Fruit fly (Drosophila melanogaster) whole organism: ENCODE data around the gene CG14034.

Source experiments
- CG8478 ChIP-seq: fragments of >200 bp; optimal IDR thresholded peaks from 2 replicates; lab custom pipeline; 2018; ENCODE audit warnings: inconsistent platforms
- Dll ChIP-seq: fragments of >200 bp; optimal IDR thresholded peaks from 2 replicates; lab custom pipeline; 2017
- EcR ChIP-seq, 2 experiments: fragments of >200 bp; optimal IDR thresholded peaks; 2 replicates each; lab custom pipeline; 2017; ENCODE audit warnings: missing biosample characterization in 2 of 2, missing genetic modification characterization in 2 of 2, missing genetic modification reagents in 2 of 2
- pan ChIP-seq: fragments of >200 bp; optimal IDR thresholded peaks from 2 replicates; lab custom pipeline; 2017
- psq ChIP-seq: fragments of >200 bp; optimal IDR thresholded peaks from 2 replicates; lab custom pipeline; 2017
- usp ChIP-seq: fragments of >200 bp; optimal IDR thresholded peaks from 2 replicates; lab custom pipeline; 2017; ENCODE audit warnings: missing biosample characterization, missing genetic modification characterization, mixed read lengths

The CG14034 gene

DNA sequence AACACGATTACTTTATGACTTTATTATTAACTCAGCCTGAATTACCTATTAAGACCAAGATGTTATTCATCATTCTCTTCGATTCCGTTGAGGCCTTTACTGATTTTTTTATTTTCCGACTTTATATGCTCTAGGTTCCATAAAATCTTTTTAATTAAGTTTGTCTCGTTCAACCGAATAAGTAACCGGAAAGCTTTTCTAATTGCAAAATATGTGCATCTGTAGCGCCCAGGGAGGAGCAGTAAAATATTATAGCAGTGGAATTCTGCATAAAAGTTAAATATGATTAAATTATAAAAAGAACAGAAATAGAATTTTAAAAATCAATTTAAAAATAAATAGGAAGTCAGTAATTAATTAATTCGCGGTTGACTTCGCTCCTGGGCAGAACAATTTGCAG is at the start of gene CG14034, which contains the start of gene TpnC25D:
CG14034 (minus strand) TSS at position 101 of the 400 bp plus-strand sequence.
TpnC25D (plus strand) TSS at position 260 of the 400 bp plus-strand sequence.
- TF ChIP-seq usp: no peak
- no peak for TF ChIP-seq Dll (lab: Kevin White, UChicago)
- no peak for TF ChIP-seq psq (lab: Kevin White, UChicago)
- TF ChIP-seq EcR (GFP tag; optimal IDR thresholded peaks at IDR 0.05; lab: Kevin White, UChicago): no peak
- TF ChIP-seq pan (lab: Kevin White, UChicago): no peak
- no peak for TF ChIP-seq CG8478 (lab: Kevin White, UChicago)

DNA sequence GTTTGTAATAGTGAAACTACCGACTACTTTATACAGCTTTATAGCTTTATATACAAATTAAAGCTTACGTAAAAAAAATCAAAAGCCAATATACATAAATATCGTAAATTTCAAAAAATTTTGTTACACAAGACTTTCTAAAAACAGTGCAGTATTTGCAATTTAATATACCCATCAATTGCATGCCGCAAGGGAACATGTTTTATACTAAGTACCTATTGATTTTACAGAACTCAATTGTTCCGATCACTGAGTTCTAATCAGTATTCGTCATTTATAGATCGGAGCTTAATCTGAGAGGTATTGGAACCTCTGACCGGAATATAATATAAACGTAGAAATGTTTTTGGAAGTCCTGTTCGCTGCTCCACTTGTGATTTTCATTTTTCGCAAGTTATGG is 49.8 kb upstream of the CG14034 start, which contains the start of gene Cyp4ac2:
Cyp4ac2 (plus strand) TSS at position 301 of the 400 bp plus-strand sequence.
- TF ChIP-seq EcR (GFP tag; optimal IDR thresholded peaks at IDR 0.05; lab: Kevin White, UChicago) (no peak), usp (no peak), psq (lab: Kevin White, UChicago) (no peak), pan (lab: Kevin White, UChicago) (no peak), CG8478 (lab: Kevin White, UChicago) (no peak), Dll (lab: Kevin White, UChicago) (no peak)

DNA sequence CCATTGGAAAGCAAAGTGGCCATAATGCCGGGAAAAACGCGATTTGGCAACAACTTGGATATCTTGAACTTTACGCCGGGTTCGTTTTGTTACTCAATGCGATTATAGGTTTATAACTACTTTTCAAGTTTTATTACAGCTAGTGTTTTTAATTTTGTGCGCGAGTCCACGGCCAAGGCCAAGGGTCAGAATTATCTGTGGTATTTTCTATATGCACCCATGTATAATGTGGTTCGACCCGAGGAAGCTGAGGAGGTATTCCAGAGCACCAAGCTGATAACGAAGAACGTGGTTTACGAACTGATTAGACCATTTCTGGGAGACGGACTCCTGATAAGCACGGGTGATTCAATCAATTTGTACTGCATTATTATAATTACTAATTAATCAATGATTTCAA is 47.8 kb upstream of the CG14034 start:
- TF ChIP-seq usp: no peak
- TF ChIP-seq psq (lab: Kevin White, UChicago): no peak
- no peak for TF ChIP-seq EcR (GFP tag; optimal IDR thresholded peaks at IDR 0.05; lab: Kevin White, UChicago)
- TF ChIP-seq Dll (lab: Kevin White, UChicago): no peak
- no peak for TF ChIP-seq CG8478 (lab: Kevin White, UChicago)
- TF ChIP-seq pan (lab: Kevin White, UChicago): no peak

DNA sequence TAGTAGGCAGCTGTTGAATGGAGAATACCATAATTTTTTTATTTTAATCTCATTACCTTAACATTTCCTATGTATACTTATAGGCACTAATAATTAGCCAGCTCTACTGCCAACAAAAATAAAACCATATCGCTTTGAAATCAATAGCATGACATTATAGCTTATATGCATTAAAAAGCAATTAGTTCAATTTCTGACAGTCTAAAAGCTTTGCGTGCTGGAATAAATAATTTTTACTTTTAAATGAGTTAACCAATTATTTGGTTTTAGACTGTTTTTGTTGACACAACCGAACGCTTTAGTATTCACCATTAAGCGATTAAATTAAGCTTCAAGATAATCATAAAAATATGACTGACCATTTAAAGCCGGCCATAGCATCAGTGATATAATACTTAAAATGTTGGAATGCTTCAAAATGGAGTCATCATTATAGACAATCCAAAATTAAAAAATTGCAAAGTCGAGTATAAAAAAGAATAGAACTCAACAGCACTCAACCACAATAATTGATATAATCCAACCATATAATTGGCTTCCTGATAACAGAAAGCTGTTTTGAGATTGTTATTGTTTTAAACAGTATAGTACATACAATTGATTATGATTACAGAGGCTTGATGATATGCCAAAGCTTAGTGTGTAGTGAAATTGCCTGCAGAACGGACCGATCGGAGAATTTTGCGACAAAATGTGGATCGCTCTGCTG is 47.2 kb upstream of the CG14034 start, which contains the start of gene Cyp4ac1:
Cyp4ac1 (plus strand) TSS at position 659 of the 709 bp plus-strand sequence.
- TF ChIP-seq pan (lab: Kevin White, UChicago) (no peak), usp (no peak), CG8478 (lab: Kevin White, UChicago) (no peak), EcR (GFP tag; optimal IDR thresholded peaks at IDR 0.05; lab: Kevin White, UChicago) (no peak), psq (lab: Kevin White, UChicago) (no peak), Dll (lab: Kevin White, UChicago) (no peak)

DNA sequence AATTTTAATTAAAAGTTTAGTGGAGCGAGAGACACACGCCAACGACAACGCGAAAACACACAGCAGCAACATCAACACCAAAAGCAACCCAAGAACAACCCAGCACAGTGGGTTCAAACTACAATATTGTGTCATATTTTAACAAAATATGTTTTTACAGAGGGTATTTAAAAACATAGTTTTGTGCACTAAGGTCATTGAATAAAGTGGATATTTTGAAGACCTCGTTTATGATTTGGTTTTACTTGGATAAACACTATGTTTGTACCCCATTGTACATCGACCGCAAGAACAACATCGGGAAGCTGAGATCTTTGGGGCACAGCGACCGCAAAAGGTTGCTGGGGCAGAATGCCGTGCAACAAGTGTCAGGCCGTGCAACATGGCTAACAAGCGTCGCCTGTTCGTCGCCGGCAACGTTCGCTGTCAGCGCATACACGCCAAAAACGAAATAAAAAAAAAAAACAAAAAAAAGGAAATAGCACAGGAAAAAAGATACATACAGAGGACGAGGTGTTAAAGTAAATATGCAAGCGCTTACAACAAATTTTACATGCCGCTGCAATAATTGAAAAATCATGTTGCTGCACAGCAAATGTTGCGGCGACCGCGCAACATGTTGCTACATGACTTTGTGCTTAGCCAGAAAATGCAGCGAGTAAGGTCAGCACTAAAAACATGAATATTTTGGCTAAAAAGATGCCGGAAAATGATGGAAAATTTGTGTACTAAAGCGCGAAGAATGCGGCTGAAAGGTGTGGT is 45.1 kb upstream of the CG14034 start:
- TF ChIP-seq psq (lab: Kevin White, UChicago): no peak
- TF ChIP-seq usp: no peak
- TF ChIP-seq CG8478 (lab: Kevin White, UChicago): no peak
- no peak for TF ChIP-seq EcR (GFP tag; optimal IDR thresholded peaks at IDR 0.05; lab: Kevin White, UChicago)
- TF ChIP-seq pan (lab: Kevin White, UChicago): no peak
- no peak for TF ChIP-seq Dll (lab: Kevin White, UChicago)

DNA sequence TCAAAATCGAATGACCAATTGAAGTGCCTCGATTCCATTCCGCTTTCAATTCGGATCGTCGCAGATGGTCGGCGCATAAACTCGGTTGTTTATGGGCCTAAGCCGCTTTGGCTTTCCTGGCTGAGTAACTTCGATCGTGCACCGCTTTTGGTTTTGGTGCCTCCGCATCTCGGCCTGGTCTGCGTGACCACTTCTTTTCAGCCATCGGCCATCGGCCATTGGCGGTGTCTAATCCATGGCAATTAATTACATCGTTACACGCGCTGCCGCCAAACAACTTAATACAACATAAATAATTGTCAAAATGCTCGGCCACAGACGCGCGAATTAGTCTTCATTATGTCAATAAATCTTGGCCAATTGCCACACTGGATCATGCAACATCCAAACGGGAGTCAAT is 43.9 kb upstream of the CG14034 start:
- no peak for TF ChIP-seq usp
- no peak for TF ChIP-seq psq (lab: Kevin White, UChicago)
- no peak for TF ChIP-seq pan (lab: Kevin White, UChicago)
- TF ChIP-seq CG8478 (lab: Kevin White, UChicago): no peak
- TF ChIP-seq EcR (GFP tag; optimal IDR thresholded peaks at IDR 0.05; lab: Kevin White, UChicago): no peak
- no peak for TF ChIP-seq Dll (lab: Kevin White, UChicago)

DNA sequence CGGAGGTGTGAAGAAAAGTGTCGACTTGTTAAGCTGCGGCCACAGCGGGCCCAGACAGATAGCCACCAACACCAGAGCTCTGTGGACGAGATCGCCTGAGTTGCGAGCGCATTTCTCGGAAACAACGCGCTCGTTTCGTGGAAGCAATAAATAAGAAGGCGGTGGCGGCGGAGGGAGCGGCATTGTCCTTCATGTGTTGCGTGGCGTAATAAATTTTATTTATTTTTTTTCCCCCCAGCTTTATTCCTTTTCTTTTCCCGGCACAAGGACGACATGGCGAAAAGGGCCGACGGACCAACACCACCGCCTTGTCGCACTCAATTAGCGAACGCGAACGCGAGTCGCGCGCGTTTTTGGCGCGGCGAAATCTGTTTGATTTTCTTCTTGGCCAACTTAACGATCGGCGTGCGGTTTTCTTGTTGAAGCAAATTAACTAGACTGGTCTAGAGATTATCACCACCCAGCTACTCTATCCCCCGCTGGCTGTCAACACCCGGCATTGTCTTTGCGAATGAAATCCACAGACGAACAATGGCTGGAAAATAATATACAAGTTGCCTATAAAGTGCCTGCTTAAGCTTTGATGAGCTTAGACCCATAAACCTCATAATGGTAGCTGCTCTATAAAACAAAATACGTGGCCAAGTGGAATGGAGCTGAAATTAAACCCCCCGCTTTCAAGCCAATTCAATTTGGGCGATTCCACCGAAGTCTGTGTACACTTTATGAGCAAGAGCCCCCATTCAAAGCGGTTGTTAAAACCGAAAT is 42.9 kb upstream of the CG14034 start:
- no peak for TF ChIP-seq EcR (GFP tag; optimal IDR thresholded peaks at IDR 0.05; lab: Kevin White, UChicago)
- TF ChIP-seq usp: no peak

DNA sequence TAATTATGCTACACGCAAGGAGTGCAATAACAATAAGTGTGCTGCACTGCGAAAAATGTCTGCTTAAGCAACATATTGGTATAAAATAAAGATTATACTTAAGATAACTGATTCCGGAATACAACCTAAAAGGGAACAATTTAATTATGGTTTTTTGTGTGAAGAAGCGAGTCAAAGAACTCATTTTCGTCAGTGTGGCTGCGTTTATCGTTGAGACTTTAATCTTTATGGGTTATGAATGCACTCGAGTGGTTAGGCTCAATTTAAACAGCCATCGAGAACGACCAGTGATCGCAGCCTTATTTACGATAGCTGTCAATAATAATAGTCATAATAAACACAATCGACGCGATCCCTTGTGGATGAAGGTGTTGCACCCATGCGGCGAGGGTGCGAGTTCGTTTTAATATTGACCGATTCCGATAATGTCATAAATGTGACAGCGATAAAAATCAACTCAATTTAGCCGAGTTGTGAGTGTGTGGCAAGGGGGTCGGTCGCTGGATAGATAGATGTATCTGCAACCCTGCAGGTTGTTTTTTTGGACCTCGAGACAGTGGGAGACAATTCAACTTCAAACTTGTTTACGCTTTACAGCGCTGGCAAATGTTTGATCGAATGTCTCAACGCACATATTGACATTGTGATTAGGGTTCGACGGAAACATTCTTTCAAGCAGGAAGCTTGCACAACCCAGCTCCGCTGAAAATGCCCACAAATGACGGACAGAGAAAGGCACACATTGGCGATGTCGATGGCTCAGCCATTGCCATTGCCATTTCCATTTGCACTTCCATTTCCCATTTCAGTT is 39.9 kb upstream of the CG14034 start:
- no peak for TF ChIP-seq pan (lab: Kevin White, UChicago)
- no peak for TF ChIP-seq psq (lab: Kevin White, UChicago)
- no peak for TF ChIP-seq CG8478 (lab: Kevin White, UChicago)
- no peak for TF ChIP-seq EcR (GFP tag; optimal IDR thresholded peaks at IDR 0.05; lab: Kevin White, UChicago)
- no peak for TF ChIP-seq Dll (lab: Kevin White, UChicago)
- TF ChIP-seq usp: no peak

DNA sequence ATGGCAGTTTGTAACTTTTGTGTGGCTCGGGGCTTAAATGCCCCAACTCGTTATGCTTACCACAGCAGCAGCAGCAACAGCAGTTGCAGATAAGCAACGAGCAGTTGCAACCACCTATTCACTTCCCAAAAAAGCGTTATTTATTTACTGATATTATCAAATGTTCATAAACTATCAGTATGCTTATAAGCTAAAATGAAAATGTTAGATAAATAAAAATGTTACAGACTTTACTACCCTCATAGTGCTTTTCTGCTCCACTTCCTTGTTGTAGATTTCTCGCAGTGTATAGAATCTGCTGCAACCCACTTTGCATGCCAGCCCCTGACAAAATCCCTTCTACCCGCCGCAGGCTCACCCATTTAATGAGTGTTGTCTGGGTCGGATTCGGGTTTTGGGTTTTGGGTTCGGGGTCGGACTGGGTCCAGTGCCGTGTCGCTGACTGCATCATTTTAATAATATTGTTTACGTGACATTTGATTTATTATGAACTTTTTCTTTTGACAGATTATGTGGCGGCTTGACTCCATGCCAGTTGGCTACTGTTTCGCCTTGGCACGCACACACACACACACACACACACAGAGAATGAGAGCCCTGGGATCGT is 37.9 kb upstream of the CG14034 start:
- TF ChIP-seq pan (lab: Kevin White, UChicago) (no peak), EcR (GFP tag; optimal IDR thresholded peaks at IDR 0.05; lab: Kevin White, UChicago) (no peak), psq (lab: Kevin White, UChicago) (no peak), Dll (lab: Kevin White, UChicago) (peak; percentile 58)

DNA sequence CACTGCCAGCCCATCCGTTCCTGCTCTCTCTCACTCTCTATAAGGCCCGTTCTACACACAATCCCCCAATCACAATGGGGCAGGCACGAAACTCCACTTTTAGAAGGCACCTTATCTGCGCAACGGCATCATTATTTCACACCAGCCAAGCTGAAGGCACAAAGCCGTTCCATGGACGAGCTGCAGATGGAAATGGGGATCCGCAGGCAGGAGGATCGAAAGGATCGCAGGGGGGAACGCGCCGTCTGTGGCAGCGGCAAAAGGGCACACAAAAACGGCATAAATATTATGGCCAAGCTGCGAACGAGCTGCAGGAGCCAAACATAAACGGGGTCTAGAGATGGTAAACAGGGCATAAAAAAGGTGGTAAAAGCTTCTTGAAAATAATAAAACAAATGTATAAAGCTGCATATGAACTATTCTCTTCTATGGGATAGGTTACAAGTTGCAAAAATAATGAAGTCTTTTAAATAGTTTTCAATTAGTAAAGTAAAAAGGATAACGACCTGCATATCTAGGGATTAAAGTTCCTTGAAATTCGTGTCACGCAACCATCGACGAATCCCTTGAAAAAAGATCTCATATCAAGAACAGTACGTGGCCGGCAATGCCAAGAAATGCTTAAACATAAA is 36.2 kb upstream of the CG14034 start:
- TF ChIP-seq CG8478 (lab: Kevin White, UChicago) (no peak), pan (lab: Kevin White, UChicago) (no peak), Dll (lab: Kevin White, UChicago) (peak; percentile 72), psq (lab: Kevin White, UChicago) (no peak), EcR (GFP tag; optimal IDR thresholded peaks at IDR 0.05; lab: Kevin White, UChicago) (no peak), usp (no peak)
